Fruit fly (Drosophila melanogaster) whole organism, wandering third instar larva: Measurements from ENCODE around the gene Gas41.
A peak's percentile ranks its signal among the peaks of the same experiment; 100 is the strongest.

ENCODE experiments used
- Abd-B ChIP-seq: fragments of >200 bp; optimal IDR thresholded peaks from 2 replicates; lab custom pipeline; 2017; ENCODE audit warnings: missing biosample characterization, missing genetic modification characterization
- CG32264 ChIP-seq: fragments of 200-800 bp; sonication (Bioruptor generic); optimal IDR thresholded peaks from 2 replicates; lab custom pipeline; 2016; ENCODE audit warnings: missing biosample characterization, missing genetic modification characterization
- Hnf4 ChIP-seq: fragments of 200-800 bp; sonication (Bioruptor generic); optimal IDR thresholded peaks from 2 replicates; lab custom pipeline; 2016; ENCODE audit warnings: missing biosample characterization, mild to moderate bottlenecking, missing genetic modification characterization
- Hr78 ChIP-seq: fragments of >200 bp; optimal IDR thresholded peaks from 2 replicates; lab custom pipeline; 2017; ENCODE audit warnings: missing biosample characterization, missing genetic modification characterization
- Myc ChIP-seq: fragments of >200 bp; optimal IDR thresholded peaks from 2 replicates; lab custom pipeline; 2017
- br ChIP-seq: fragments of 200-800 bp; sonication (Bioruptor generic); optimal IDR thresholded peaks from 2 replicates; lab custom pipeline; 2016; ENCODE audit warnings: missing biosample characterization, missing genetic modification characterization
- brk ChIP-seq: fragments of 200-800 bp; sonication (Bioruptor generic); optimal IDR thresholded peaks from 2 replicates; lab custom pipeline; 2016; ENCODE audit warnings: missing biosample characterization, mild to moderate bottlenecking, missing genetic modification characterization
- h ChIP-seq: fragments of 200-800 bp; sonication (Bioruptor generic); optimal IDR thresholded peaks from 3 replicates; lab custom pipeline; 2016; ENCODE audit warnings: missing biosample characterization, mild to moderate bottlenecking, missing genetic modification characterization
- jim ChIP-seq: fragments of 175-275, 200-325 bp; sonication (Bioruptor generic); optimal IDR thresholded peaks from 2 replicates; lab custom pipeline; 2016; ENCODE audit warnings: missing biosample characterization, mild to moderate bottlenecking, missing genetic modification characterization
- psq ChIP-seq: fragments of 200-800 bp; sonication (Bioruptor generic); optimal IDR thresholded peaks from 3 replicates; lab custom pipeline; 2017; ENCODE audit warnings: missing biosample characterization, mild to moderate bottlenecking, missing genetic modification characterization, moderate library complexity
- rgr ChIP-seq: fragments of 200-800 bp; sonication (Bioruptor generic); optimal IDR thresholded peaks from 3 replicates; lab custom pipeline; 2016; ENCODE audit warnings: missing biosample characterization, mild to moderate bottlenecking, missing genetic modification characterization
- sv ChIP-seq: fragments of 200-800 bp; sonication (Bioruptor generic); optimal IDR thresholded peaks from 3 replicates; lab custom pipeline; 2016; ENCODE audit warnings: missing biosample characterization, missing genetic modification characterization

DNA sequence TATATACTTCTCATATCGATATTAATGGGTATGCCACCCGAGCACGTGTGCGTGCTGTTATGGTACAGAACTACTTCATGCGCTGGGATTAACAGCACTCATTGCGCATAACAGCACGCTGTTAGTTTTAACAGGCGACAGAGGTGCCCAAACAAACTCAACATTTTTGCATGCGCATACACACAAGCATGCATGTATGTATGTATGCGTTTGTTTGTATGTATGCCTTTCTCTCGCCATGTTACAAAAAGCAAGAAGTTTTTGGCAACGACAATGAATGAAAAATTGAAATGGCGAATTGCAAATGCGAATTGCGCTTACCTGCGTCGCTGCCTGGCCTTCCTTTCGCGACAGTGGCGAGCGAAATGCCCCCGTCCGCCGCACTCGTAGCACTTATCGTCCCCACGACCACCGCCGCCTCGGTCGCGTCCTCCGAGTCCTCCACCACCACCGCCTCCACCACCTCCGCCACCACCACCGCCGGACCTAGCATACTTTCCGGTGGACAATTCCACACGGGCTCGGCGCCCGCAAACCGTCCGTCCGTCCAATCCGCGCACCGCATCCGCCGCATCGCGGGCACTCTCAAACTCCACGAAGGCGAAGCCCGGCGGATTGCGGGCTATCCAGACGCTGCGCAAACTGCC, 30.7 kb downstream of the Gas41 start:
- no peak for TF ChIP-seq Hr78
- no peak for TF ChIP-seq CG32264 (GFP tag; lab: Kevin White, UChicago)
- no peak for TF ChIP-seq Abd-B (GFP tag; lab: Kevin White, UChicago)
- no peak for TF ChIP-seq rgr (GFP tag; lab: Kevin White, UChicago)
- no peak for TF ChIP-seq Hnf4 (GFP tag; lab: Kevin White, UChicago)
- no peak for TF ChIP-seq brk (GFP tag; lab: Kevin White, UChicago)
- TF ChIP-seq h (GFP tag; lab: Kevin White, UChicago): no peak
- no peak for TF ChIP-seq sv (GFP tag; lab: Kevin White, UChicago)
- TF ChIP-seq br (GFP tag; lab: Kevin White, UChicago): no peak
- TF ChIP-seq Myc (lab: Kevin White, UChicago): peak; percentile 11
- no peak for TF ChIP-seq psq (GFP tag; lab: Kevin White, UChicago)
- no peak for TF ChIP-seq jim (GFP tag; lab: Kevin White, UChicago)
